Worm (Caenorhabditis elegans) whole organism, mixed stage, embryonic: ENCODE results near the gene B0035.18.

Experiments
- blmp-1 ChIP-seq: fragments of 150-350 bp; optimal IDR thresholded peaks from 2 replicates; lab custom pipeline; 2014; ENCODE audit warnings: missing biosample characterization, missing genetic modification characterization
- ceh-83 ChIP-seq: fragments of 200-800 bp; sonication (Bioruptor generic); optimal IDR thresholded peaks from 2 replicates; lab custom pipeline; 2018; ENCODE audit warnings: mild to moderate bottlenecking, missing genetic modification characterization, missing compliant biosample characterization
- drap-1 ChIP-seq: fragments of 200-800 bp; sonication (Bioruptor generic); optimal IDR thresholded peaks from 3 replicates; lab custom pipeline; 2018; ENCODE audit warnings: mild to moderate bottlenecking, missing genetic modification characterization, missing compliant biosample characterization
- elt-1 ChIP-seq: sonication (generic microtip); optimal IDR thresholded peaks from 2 replicates; lab custom pipeline; 2017; ENCODE audit warnings: missing genetic modification characterization, mild to moderate bottlenecking, missing compliant biosample characterization, antibody characterized with exemption, moderate library complexity, borderline replicate concordance; ENCODE audit not compliant: insufficient read depth
- elt-3 ChIP-seq: fragments of 150-350 bp; optimal IDR thresholded peaks from 2 replicates; lab custom pipeline; 2014; ENCODE audit warnings: missing biosample characterization, missing genetic modification characterization
- lsy-2 ChIP-seq: fragments of 150-350 bp; optimal IDR thresholded peaks from 2 replicates; lab custom pipeline; 2014; ENCODE audit warnings: missing biosample characterization, missing genetic modification characterization
- mab-5 ChIP-seq: fragments of 150-350 bp; optimal IDR thresholded peaks from 2 replicates; lab custom pipeline; 2014; ENCODE audit warnings: missing biosample characterization, missing genetic modification characterization
- nhr-237 ChIP-seq: fragments of 150-350 bp; optimal IDR thresholded peaks from 2 replicates; lab custom pipeline; 2014; ENCODE audit warnings: missing biosample characterization, missing genetic modification characterization
- pha-4 ChIP-seq: fragments of 150-350 bp; optimal IDR thresholded peaks from 2 replicates; lab custom pipeline; 2018; ENCODE audit warnings: missing biosample characterization, missing genetic modification reagents, missing genetic modification characterization
- snpc-4 ChIP-seq: fragments of 150-350 bp; optimal IDR thresholded peaks from 2 replicates; lab custom pipeline; 2014; ENCODE audit warnings: missing biosample characterization, missing genetic modification characterization
- sptf-1 ChIP-seq: sonication (generic microtip); optimal IDR thresholded peaks from 2 replicates; lab custom pipeline; 2017; ENCODE audit warnings: mild to moderate bottlenecking, missing genetic modification characterization, moderate library complexity, missing compliant biosample characterization
- unc-39 ChIP-seq: fragments of 150-350 bp; optimal IDR thresholded peaks from 2 replicates; lab custom pipeline; 2014; ENCODE audit warnings: missing biosample characterization, missing genetic modification characterization
- unc-62 ChIP-seq: fragments of 150-350 bp; optimal IDR thresholded peaks from 2 replicates; lab custom pipeline; 2014; ENCODE audit warnings: missing biosample characterization, missing genetic modification reagents, missing genetic modification characterization

ce11 chrIV:11315688-11316087 lies 4.4 kb upstream of the B0035.18 start:
- no peak for TF ChIP-seq elt-1
- no peak for TF ChIP-seq pha-4 (tag; lab: Kevin White, UChicago)
- no peak for TF ChIP-seq unc-62 (GFP tag; lab: Kevin White, UChicago)
- no peak for TF ChIP-seq sptf-1 (tag; lab: Kevin White, UChicago)
- no peak for TF ChIP-seq drap-1 (GFP tag; lab: Kevin White, UChicago)
- TF ChIP-seq unc-39 (tag; lab: Kevin White, UChicago), result no peak
- no peak for TF ChIP-seq blmp-1 (tag; lab: Kevin White, UChicago)
- TF ChIP-seq lsy-2, result no peak
- TF ChIP-seq snpc-4 (tag; lab: Kevin White, UChicago), result no peak
- no peak for TF ChIP-seq mab-5 (tag; lab: Kevin White, UChicago)
- TF ChIP-seq ceh-83 (GFP tag; lab: Kevin White, UChicago), result no peak
- no peak for TF ChIP-seq elt-3 (tag; lab: Kevin White, UChicago)
- TF ChIP-seq nhr-237 (tag; lab: Kevin White, UChicago), result no peak
